Worm (Caenorhabditis elegans) whole organism, L4/young adult: ENCODE data around the gene F58E1.13.

Source experiments
- W03F9.2 ChIP-seq: fragments of 150-350 bp; optimal IDR thresholded peaks from 2 replicates; lab custom pipeline; 2014; ENCODE audit warnings: missing biosample characterization, missing genetic modification characterization
- dao-5 ChIP-seq: sonication (generic microtip); optimal IDR thresholded peaks from 2 replicates; lab custom pipeline; 2016; ENCODE audit warnings: missing genotype, missing genetic modification characterization, moderate library complexity, missing compliant biosample characterization
- him-1 ChIP-seq: sonication (generic microtip); optimal IDR thresholded peaks from 2 replicates; lab custom pipeline; 2016; ENCODE audit warnings: missing genotype, missing genetic modification reagents, missing genetic modification characterization, missing compliant biosample characterization

Gene F58E1.13

DNA sequence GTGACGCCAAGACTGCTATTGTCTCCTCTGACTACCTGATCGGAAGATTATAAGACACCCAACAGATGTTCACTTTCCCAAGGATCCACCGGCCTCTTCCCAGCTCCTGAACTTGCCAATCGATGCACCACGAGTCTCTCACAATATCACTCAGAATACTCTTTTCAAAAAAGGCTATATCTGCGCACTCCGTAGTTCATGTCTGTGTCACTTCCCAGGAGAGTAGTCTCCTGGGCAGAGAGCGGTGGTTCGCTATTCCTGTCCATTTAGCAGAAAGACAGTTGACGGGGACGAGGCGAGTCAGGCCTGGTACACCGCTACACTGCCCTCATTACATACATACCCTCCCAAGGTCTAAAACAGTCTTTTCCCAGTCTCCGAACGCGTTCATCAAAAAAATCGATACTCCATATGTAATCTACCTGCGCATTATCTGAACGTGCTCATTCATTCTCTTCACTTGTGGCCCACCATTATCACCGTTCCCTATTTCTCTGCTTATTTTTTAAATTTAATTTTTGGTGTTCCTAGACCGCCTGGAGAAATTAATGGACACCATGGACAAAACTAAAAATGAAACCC is 19.2 kb upstream of the F58E1.13 start, which contains the start of gene btb-6:
Gene btb-6 (plus strand): TSS at position 532 of the 582 bp plus-strand sequence.
- no peak for TF ChIP-seq W03F9.2 (tag; lab: Kevin White, UChicago)
- no peak for TF ChIP-seq him-1 (tag; lab: Kevin White, UChicago)
- no peak for TF ChIP-seq dao-5

DNA sequence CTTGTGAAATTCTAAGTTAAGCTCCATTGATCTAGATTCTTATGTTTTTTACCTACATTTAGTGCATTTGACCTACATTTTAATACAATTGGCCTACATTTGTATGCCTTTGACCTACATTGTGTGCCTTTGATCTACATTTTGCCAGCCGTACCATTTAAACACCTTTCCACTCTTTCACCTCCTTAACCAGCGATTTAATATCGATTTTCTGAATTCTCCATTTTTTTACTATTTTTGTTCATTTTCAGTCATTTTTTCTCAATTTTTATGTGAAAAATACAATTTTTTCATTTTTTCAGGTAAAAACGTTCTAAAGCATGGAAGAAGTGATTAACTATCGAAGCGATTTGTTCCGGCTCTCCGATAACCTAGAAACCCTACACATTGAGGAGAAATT is 17.3 kb upstream of the F58E1.13 start, which contains the start of gene btb-7:
Gene btb-7 (plus strand): TSS at position 301 of the 400 bp plus-strand sequence.
- TF ChIP-seq him-1 (tag; lab: Kevin White, UChicago) (no peak), dao-5 (no peak), W03F9.2 (tag; lab: Kevin White, UChicago) (no peak)

DNA sequence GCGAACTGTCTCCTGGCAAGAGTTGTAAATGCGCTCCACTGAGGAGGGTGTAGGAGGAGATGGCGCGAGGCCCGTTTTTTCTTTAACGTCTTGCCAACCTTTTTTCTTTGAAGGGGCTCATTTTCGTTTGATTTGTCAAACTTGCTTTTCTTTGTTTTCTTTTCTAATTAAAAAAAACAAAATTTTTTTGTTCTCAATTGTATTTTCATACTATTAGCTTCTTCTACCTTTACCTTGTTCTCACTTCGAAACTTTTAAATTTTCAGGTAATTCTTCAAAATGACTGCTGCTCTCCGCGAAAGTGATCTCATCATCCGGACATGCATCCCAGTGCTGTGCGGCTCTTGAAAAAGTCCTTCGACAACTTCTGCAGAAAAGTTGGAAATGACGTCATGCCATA is 14.3 kb upstream of the F58E1.13 start, which contains the start of gene fbxa-184:
Gene fbxa-184 (plus strand): TSS at position 301 of the 400 bp plus-strand sequence.
- no peak for TF ChIP-seq dao-5
- no peak for TF ChIP-seq W03F9.2 (tag; lab: Kevin White, UChicago)
- no peak for TF ChIP-seq him-1 (tag; lab: Kevin White, UChicago)

DNA sequence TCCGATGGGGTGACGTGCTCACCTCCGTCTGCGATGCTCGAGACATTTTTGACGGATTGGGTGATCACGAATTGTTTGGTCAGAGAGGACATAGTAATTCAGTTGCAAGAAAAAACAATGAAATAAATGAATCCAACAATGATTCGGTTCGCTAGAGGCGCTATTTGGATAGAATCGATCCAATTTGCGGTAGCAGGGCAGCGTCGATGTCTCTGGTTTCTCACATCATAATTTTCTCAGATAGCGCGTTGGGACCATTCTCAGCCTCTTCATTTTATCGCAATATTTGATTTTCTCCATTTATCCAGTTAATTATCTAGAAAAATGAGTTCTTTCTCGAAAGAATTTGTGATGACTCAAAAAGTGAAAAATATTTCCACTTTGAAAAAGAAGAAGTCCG is 10.7 kb upstream of the F58E1.13 start, which contains the start of gene sdz-18:
Gene sdz-18 (minus strand): TSS at position 101 of the 400 bp plus-strand sequence.
- TF ChIP-seq W03F9.2 (tag; lab: Kevin White, UChicago) (no peak), dao-5 (no peak), him-1 (tag; lab: Kevin White, UChicago) (no peak)

DNA sequence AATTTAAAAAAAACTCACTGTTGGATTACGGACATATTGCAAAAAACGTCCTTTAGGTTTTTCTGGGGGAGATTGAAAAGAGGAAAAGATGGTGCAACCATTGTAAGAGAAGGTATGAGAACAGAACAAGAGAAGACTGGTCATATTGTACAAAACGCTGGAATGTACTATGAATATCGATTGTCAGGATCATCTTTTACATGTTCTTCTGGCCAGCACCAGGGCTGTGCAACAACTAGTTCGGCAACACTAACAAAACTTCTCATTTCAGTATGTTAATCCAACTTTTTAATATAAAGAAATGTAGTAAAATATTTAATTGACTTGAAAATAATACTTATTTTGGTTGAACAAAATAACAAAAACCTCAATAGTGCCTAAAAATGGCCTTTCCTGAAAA is 7.7 kb upstream of the F58E1.13 start, which contains the start of gene fbxb-47:
Gene fbxb-47 (minus strand): TSS at position 101 of the 400 bp plus-strand sequence.
- TF ChIP-seq W03F9.2 (tag; lab: Kevin White, UChicago): no peak
- no peak for TF ChIP-seq him-1 (tag; lab: Kevin White, UChicago)
- no peak for TF ChIP-seq dao-5

DNA sequence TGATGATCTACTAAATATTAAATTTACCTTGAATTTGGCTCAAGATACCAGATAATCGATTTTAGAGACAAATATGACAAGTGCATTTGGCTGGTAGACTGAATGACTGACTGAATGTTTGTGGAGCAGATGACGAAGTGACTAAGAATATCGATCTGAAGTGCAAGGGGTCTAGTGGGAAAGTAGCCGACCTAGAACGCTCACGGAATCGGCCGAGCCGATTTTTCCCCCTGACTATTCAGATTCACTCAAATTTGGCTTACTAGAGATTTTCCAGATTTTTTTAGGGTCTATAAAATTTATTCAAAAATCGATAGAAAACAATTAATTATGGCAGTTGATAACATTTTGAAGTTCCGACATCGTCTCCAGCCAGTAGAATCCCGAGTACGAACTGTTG is 1.1 kb downstream of the F58E1.13 start, which contains the start of gene fbxc-26:
Gene fbxc-26 (minus strand): TSS at position 101 of the 400 bp plus-strand sequence.
- TF ChIP-seq W03F9.2 (tag; lab: Kevin White, UChicago) (no peak), dao-5 (no peak), him-1 (tag; lab: Kevin White, UChicago) (no peak)

DNA sequence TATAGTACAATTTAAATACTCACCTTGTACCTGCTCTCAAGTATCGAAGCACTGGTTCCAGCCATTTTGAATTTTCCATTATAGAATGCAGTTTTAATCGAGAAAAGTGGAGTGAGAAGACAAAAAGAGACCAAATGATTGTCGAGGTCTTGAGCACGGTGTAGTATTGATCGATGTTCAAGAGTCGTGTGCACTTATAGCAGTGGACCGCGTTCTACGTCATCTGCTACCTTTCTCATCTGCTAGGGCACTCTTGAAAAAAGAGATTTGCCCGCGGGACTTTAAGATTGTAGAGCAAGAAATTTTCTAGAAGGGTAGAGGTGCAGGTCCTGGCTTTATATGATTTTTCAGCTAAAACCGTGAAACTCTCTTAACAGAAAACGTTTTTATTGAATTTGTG is 2.8 kb downstream of the F58E1.13 start, which contains the start of gene fbxc-21:
Gene fbxc-21 (minus strand): TSS at position 101 of the 400 bp plus-strand sequence.
- TF ChIP-seq dao-5 (no peak), him-1 (tag; lab: Kevin White, UChicago) (no peak), W03F9.2 (tag; lab: Kevin White, UChicago) (no peak)

DNA sequence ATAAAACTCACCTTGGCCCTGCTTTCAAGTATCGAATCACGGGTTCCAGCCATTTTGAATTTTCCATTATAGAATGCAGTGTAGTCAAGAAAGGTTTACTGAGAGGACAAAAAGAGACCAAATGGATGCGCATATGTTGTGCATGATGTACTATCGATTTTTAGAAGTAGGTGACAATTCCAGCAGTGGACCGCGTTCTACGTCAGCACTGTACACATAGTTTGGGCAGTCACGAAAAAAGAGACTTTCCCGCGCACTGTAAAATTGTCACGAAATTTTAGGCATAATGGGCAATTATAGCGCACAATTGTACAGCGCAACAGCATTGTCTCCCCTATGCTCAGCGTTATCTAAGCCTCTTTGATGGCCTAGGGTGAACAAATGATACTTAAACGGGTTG is 4.7 kb downstream of the F58E1.13 start, which contains the start of gene fbxc-22:
Gene fbxc-22 (minus strand): TSS at position 101 of the 400 bp plus-strand sequence.
- no peak for TF ChIP-seq him-1 (tag; lab: Kevin White, UChicago)
- no peak for TF ChIP-seq dao-5
- TF ChIP-seq W03F9.2 (tag; lab: Kevin White, UChicago): no peak

DNA sequence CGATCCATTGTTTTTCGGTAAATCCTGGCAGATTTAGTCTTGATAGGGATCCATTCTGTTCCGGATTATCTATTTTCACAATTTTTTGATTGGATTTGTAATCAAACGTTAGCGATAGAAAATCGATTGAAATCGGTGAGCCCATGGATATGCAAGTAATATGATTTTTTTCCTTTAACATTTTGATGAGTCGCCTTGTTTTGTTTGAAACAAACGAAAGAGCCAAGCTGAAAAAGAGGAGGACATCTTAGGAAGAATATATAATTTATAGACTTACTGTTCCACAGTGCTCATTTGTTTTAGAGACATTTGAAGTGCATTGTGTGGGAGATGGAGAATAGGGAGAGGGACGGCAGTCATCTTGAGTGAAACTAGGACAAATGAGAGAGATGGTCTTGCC is 6.9 kb downstream of the F58E1.13 start, which contains the start of the genes fbxb-18 and fbxb-19:
Gene fbxb-18 (minus strand): TSS at position 101 of the 400 bp plus-strand sequence.
Gene fbxb-19 (minus strand): TSS at position 369 of the 400 bp plus-strand sequence.
- TF ChIP-seq W03F9.2 (tag; lab: Kevin White, UChicago) (no peak), dao-5 (no peak), him-1 (tag; lab: Kevin White, UChicago) (no peak)

DNA sequence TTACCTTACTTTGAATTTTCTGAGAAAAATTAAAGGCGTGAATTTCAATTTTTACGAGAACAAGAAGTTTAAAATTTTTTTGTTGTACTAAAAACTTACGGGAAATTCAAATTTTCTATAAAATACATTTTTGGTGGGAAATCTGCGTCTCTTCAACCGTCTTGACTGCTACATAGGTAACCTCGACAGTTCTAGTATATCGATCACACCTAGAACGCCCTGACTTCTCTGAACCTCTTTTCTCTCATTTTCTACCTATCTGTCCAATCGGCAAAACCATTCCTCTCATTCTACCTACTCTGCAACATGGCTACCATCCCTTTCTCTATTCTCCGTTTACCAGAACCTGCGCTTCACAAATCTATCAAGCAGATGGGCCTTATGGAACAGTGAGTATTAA is 11.9 kb downstream of the F58E1.13 start, which contains the start of gene fbxb-25:
Gene fbxb-25 (plus strand): TSS at position 301 of the 400 bp plus-strand sequence.
- TF ChIP-seq him-1 (tag; lab: Kevin White, UChicago) (no peak), dao-5 (no peak), W03F9.2 (tag; lab: Kevin White, UChicago) (no peak)

DNA sequence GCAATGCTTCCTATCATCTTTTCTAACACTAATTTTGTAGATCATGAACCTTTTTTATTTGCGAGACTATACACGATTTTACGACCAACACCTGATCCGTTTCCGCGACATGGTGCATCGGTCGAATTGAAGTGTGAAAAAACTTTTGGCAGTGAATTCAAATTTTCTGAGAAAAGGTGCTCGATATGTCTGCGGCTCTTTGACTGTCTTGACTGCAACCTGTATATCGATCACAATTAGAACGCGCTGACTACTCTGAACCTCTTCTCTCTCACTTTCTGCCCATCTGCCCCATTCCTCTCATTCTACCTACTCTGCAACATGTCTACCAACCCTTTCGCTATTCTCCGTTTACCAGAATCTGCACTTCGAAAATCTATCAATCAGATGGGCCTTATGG is 13.5 kb downstream of the F58E1.13 start, which contains the start of gene fbxb-26:
Gene fbxb-26 (plus strand): TSS at position 301 of the 400 bp plus-strand sequence.
- TF ChIP-seq dao-5 (no peak), W03F9.2 (tag; lab: Kevin White, UChicago) (no peak), him-1 (tag; lab: Kevin White, UChicago) (no peak)

DNA sequence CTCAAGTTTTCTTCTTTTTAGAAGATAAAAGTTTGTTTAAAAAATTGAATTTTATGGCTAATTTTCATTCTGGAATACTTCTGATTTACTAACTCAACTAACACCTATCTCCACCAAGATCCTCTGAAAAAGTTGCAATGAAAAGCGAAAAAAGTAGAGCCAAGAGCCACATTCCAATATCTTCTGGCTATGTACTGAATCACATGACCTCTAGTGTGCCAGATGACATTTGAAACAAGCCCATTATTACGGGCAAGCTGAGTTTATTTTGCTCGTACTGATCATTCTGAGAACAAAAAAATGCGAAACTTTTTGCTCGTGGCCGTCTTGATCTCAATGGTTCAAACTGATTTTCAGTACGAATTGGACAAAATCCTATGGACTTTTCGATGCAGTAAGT is 16.6 kb downstream of the F58E1.13 start, which contains the start of gene irld-36:
Gene irld-36 (plus strand): TSS at position 301 of the 400 bp plus-strand sequence.
- TF ChIP-seq dao-5: no peak
- TF ChIP-seq him-1 (tag; lab: Kevin White, UChicago): no peak
- no peak for TF ChIP-seq W03F9.2 (tag; lab: Kevin White, UChicago)

DNA sequence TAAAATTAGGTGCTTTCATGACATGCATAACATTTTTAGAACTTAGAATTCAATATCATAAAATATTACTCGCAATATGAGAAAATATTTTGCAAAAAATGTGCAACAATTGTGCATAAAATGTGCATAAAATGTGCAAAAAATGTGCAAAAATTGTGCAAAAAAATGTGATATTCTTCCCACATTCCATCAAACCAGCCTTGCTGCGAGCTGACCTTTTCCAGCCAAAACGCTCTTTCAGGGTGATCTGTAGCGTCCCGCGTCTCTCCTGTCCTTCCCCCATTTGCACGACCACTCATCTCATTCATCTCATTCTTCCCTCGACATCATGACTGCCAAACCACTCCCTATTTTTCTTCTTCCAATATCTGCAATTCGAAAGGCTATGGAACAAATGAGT is 19.6 kb downstream of the F58E1.13 start, which contains the start of gene fbxb-17:
Gene fbxb-17 (plus strand): TSS at position 301 of the 400 bp plus-strand sequence.
- no peak for TF ChIP-seq him-1 (tag; lab: Kevin White, UChicago)
- TF ChIP-seq W03F9.2 (tag; lab: Kevin White, UChicago): no peak
- no peak for TF ChIP-seq dao-5

DNA sequence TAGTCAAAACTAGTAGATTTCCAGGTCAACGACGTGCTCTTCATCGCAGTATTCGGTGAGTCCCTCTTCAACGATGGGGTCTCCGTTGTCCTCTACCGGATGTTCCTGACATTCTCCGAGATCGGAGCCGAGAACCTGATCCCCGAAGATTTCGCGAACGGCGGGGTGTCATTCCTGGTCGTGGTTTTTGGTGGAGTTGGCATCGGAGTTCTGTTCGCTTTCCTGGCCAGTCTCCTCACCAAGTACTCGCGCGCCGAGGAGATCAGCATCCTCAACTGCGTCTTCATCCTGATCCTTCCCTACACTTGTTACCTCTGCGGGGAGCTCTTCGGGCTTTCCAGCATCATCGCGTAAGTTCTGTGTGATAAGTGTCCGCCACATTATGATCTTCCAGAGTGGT is 23.0 kb downstream of the F58E1.13 start:
- TF ChIP-seq dao-5 (no peak), W03F9.2 (tag; lab: Kevin White, UChicago) (no peak), him-1 (tag; lab: Kevin White, UChicago) (no peak)
